Worm (Caenorhabditis elegans) whole organism, late embryonic: ENCODE measurements around the gene fbxa-153.

Source experiments
- C08G9.2 ChIP-seq: sonication (generic microtip); optimal IDR thresholded peaks from 2 replicates; lab custom pipeline; 2016; ENCODE audit warnings: mild to moderate bottlenecking, missing genetic modification characterization, moderate library complexity, missing compliant biosample characterization
- C38D4.7 ChIP-seq: fragments of 200-800 bp; sonication (Bioruptor generic); optimal IDR thresholded peaks from 2 replicates; lab custom pipeline; 2018; ENCODE audit warnings: mild to moderate bottlenecking, missing genetic modification characterization, moderate library complexity, missing compliant biosample characterization
- K02D7.2 ChIP-seq: sonication (generic microtip); optimal IDR thresholded peaks from 2 replicates; lab custom pipeline; 2017; ENCODE audit warnings: mild to moderate bottlenecking, missing genetic modification characterization, missing compliant biosample characterization
- K09A11.1 ChIP-seq: sonication (generic microtip); optimal IDR thresholded peaks from 2 replicates; lab custom pipeline; 2017; ENCODE audit warnings: antibody characterized with exemption, mild to moderate bottlenecking, missing genetic modification characterization, missing compliant biosample characterization; ENCODE audit not compliant: insufficient read depth
- T23F11.4 ChIP-seq: fragments of 200-800 bp; sonication (Bioruptor generic); optimal IDR thresholded peaks from 2 replicates; lab custom pipeline; 2018; ENCODE audit warnings: mild to moderate bottlenecking, missing genetic modification characterization, missing compliant biosample characterization
- ceh-18 ChIP-seq: sonication (generic microtip); optimal IDR thresholded peaks from 2 replicates; lab custom pipeline; 2016; ENCODE audit warnings: missing genetic modification characterization, missing compliant biosample characterization
- ceh-2 ChIP-seq: sonication (generic microtip); optimal IDR thresholded peaks from 2 replicates; lab custom pipeline; 2016; ENCODE audit warnings: missing genotype, missing genetic modification characterization, missing compliant biosample characterization
- ceh-22 ChIP-seq: sonication (generic microtip); optimal IDR thresholded peaks from 2 replicates; lab custom pipeline; 2017; ENCODE audit warnings: missing biosample characterization, missing genetic modification characterization
- ceh-31 ChIP-seq: sonication (generic microtip); optimal IDR thresholded peaks from 2 replicates; lab custom pipeline; 2016; ENCODE audit warnings: missing genetic modification characterization, missing compliant biosample characterization
- ceh-34 ChIP-seq: sonication (generic microtip); optimal IDR thresholded peaks from 2 replicates; lab custom pipeline; 2016; ENCODE audit warnings: mild to moderate bottlenecking, missing genetic modification characterization, missing compliant biosample characterization
- ceh-45 ChIP-seq: fragments of 200-800 bp; sonication (Bioruptor generic); IDR thresholded peaks from 2 replicates; pipeline ENCODE4 v1.3.6; 2022; ENCODE audit warnings: missing genetic modification reagents, missing genetic modification characterization, missing compliant biosample characterization
- ceh-48 ChIP-seq: sonication (generic microtip); optimal IDR thresholded peaks from 2 replicates; lab custom pipeline; 2016; ENCODE audit warnings: missing genetic modification characterization, inconsistent platforms, missing compliant biosample characterization
- ceh-9 ChIP-seq: sonication (generic microtip); optimal IDR thresholded peaks from 2 replicates; lab custom pipeline; 2016; ENCODE audit warnings: mild to moderate bottlenecking, missing genetic modification characterization, inconsistent platforms, missing compliant biosample characterization
- dve-1 ChIP-seq: sonication (generic microtip); optimal IDR thresholded peaks from 2 replicates; lab custom pipeline; 2017; ENCODE audit warnings: antibody characterized with exemption, mild to moderate bottlenecking, missing genetic modification characterization, missing compliant biosample characterization
- elt-2 ChIP-seq: sonication (generic microtip); optimal IDR thresholded peaks from 2 replicates; lab custom pipeline; 2016; ENCODE audit warnings: missing genetic modification reagents, missing genetic modification characterization, missing compliant biosample characterization
- eyg-1 ChIP-seq: sonication (generic microtip); optimal IDR thresholded peaks from 2 replicates; lab custom pipeline; 2016; ENCODE audit warnings: missing genotype, missing genetic modification characterization, missing compliant biosample characterization
- fkh-10 ChIP-seq: fragments of 150-350 bp; optimal IDR thresholded peaks from 2 replicates; lab custom pipeline; 2014; ENCODE audit warnings: missing biosample characterization, missing genetic modification reagents, missing genetic modification characterization
- fkh-6 ChIP-seq: sonication (generic microtip); optimal IDR thresholded peaks from 2 replicates; lab custom pipeline; 2016; ENCODE audit warnings: missing genetic modification characterization, missing compliant biosample characterization
- gmeb-2 ChIP-seq: sonication (generic microtip); optimal IDR thresholded peaks from 2 replicates; lab custom pipeline; 2016; ENCODE audit warnings: missing genetic modification characterization, inconsistent platforms, missing compliant biosample characterization
- hlh-13 ChIP-seq: fragments of 200-800 bp; sonication (Bioruptor generic); optimal IDR thresholded peaks from 2 replicates; lab custom pipeline; 2018; ENCODE audit warnings: mild to moderate bottlenecking, missing genetic modification characterization, missing compliant biosample characterization
- hlh-15 ChIP-seq: sonication (generic microtip); optimal IDR thresholded peaks from 2 replicates; lab custom pipeline; 2016; ENCODE audit warnings: missing genetic modification characterization, missing compliant biosample characterization
- hlh-30 ChIP-seq: sonication (generic microtip); optimal IDR thresholded peaks from 2 replicates; lab custom pipeline; 2017; ENCODE audit warnings: antibody characterized with exemption, missing genetic modification characterization, missing compliant biosample characterization; ENCODE audit not compliant: insufficient read depth
- nfya-1 ChIP-seq: sonication (generic microtip); optimal IDR thresholded peaks from 2 replicates; lab custom pipeline; 2017; ENCODE audit warnings: missing genetic modification characterization, mild to moderate bottlenecking, missing compliant biosample characterization, antibody characterized with exemption, moderate library complexity
- nhr-11 ChIP-seq: fragments of 150-350 bp; optimal IDR thresholded peaks from 2 replicates; lab custom pipeline; 2014; ENCODE audit warnings: missing biosample characterization, missing genetic modification characterization
- nhr-232 ChIP-seq: sonication (generic microtip); optimal IDR thresholded peaks from 2 replicates; lab custom pipeline; 2016; ENCODE audit warnings: missing genetic modification characterization, missing compliant biosample characterization
- npax-4 ChIP-seq: sonication (generic microtip); optimal IDR thresholded peaks from 2 replicates; lab custom pipeline; 2016; ENCODE audit warnings: missing genetic modification characterization, missing compliant biosample characterization
- odd-2 ChIP-seq: sonication (generic microtip); optimal IDR thresholded peaks from 2 replicates; lab custom pipeline; 2017; ENCODE audit warnings: antibody characterized with exemption, mild to moderate bottlenecking, missing genetic modification characterization, missing compliant biosample characterization
- pat-9 ChIP-seq: fragments of 200-800 bp; sonication (Bioruptor generic); optimal IDR thresholded peaks from 2 replicates; lab custom pipeline; 2018; ENCODE audit warnings: mild to moderate bottlenecking, missing genetic modification characterization, moderate library complexity, missing compliant biosample characterization
- pax-1 ChIP-seq: fragments of 150-350 bp; optimal IDR thresholded peaks from 2 replicates; lab custom pipeline; 2014; ENCODE audit warnings: missing biosample characterization, missing genetic modification characterization
- pha-2 ChIP-seq: sonication (generic microtip); optimal IDR thresholded peaks from 2 replicates; lab custom pipeline; 2017; ENCODE audit warnings: mild to moderate bottlenecking, missing genetic modification characterization, missing compliant biosample characterization
- pha-4 ChIP-seq: fragments of 150-350 bp; optimal IDR thresholded peaks from 2 replicates; lab custom pipeline; 2018; ENCODE audit warnings: missing biosample characterization, missing genetic modification reagents, missing genetic modification characterization
- pqm-1 ChIP-seq: sonication (generic microtip); optimal IDR thresholded peaks from 2 replicates; lab custom pipeline; 2016; ENCODE audit warnings: missing genetic modification characterization, missing compliant biosample characterization
- rnt-1 ChIP-seq: sonication (generic microtip); optimal IDR thresholded peaks from 2 replicates; lab custom pipeline; 2016; ENCODE audit warnings: missing genetic modification characterization, missing compliant biosample characterization
- sox-4 ChIP-seq: sonication (generic microtip); optimal IDR thresholded peaks from 2 replicates; lab custom pipeline; 2017; ENCODE audit warnings: mild to moderate bottlenecking, missing genetic modification characterization, inconsistent platforms, missing compliant biosample characterization
- syd-9 ChIP-seq: sonication (generic microtip); optimal IDR thresholded peaks from 2 replicates; lab custom pipeline; 2016; ENCODE audit warnings: mild to moderate bottlenecking, missing genetic modification characterization, moderate library complexity, missing compliant biosample characterization
- ttx-3 ChIP-seq: sonication (generic microtip); optimal IDR thresholded peaks from 2 replicates; lab custom pipeline; 2016; ENCODE audit warnings: missing genetic modification reagents, missing genetic modification characterization, missing compliant biosample characterization
- unc-42 ChIP-seq: sonication (generic microtip); optimal IDR thresholded peaks from 2 replicates; lab custom pipeline; 2016; ENCODE audit warnings: missing genotype, missing genetic modification characterization, missing compliant biosample characterization
- unc-55 ChIP-seq: sonication (generic microtip); optimal IDR thresholded peaks from 2 replicates; lab custom pipeline; 2017; ENCODE audit warnings: missing biosample characterization, missing genetic modification reagents, missing genetic modification characterization
- zip-5 ChIP-seq: sonication (generic microtip); optimal IDR thresholded peaks from 2 replicates; lab custom pipeline; 2016; ENCODE audit warnings: missing genetic modification characterization, missing compliant biosample characterization

The fbxa-153 gene

DNA sequence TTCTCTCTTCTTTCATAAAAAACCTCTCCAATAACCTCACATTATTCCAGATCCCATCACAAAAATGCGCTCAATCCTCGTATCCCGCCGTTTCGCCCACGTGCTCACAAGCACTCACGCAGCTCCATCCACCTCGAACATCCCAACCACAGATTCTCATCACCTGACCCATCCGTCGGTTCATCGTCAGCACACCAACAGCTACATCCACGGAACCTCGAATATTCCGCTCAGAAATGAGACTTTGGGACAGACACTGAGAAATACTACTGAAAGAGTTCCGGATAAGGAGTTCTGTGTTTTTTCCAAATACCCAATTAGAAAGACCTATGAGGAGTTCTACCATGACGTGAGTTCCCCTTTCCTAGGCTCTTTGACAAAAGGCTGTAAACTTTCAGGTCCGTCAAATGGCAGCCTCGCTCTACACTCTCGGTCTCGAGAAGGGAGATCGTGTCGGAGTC is 42.8 kb downstream of the fbxa-153 start, which contains the start of gene acs-2:
acs-2 (plus strand) TSS at position 51 of the 461 bp plus-strand sequence.
- TF ChIP-seq elt-2 (no peak), fkh-6 (tag; lab: Kevin White, UChicago) (no peak), dve-1 (no peak), C08G9.2 (tag; lab: Kevin White, UChicago) (no peak), K09A11.1 (tag; lab: Kevin White, UChicago) (no peak), sox-4 (tag; lab: Kevin White, UChicago) (no peak), ceh-9 (tag; lab: Kevin White, UChicago) (no peak), pha-2 (no peak), hlh-15 (tag; lab: Kevin White, UChicago) (no peak)
- TF ChIP-seq, all 69 proteins: peak for 0

- TF ChIP-seq fkh-10 (GFP tag; lab: Kevin White, UChicago) = no peak
- TF ChIP-seq dve-1 = no peak
- peak; percentile 34 for TF ChIP-seq hlh-30 (tag; lab: Kevin White, UChicago)
- no peak for TF ChIP-seq pax-1
- peak; percentile 15 for TF ChIP-seq pqm-1 (tag; lab: Kevin White, UChicago)
- TF ChIP-seq ceh-18 = peak; percentile 20
- TF ChIP-seq K02D7.2 = no peak
- TF ChIP-seq, all 69 proteins: peak for 3
These were observed 43.5 kb downstream of the fbxa-153 start for ce11 chrV:15566511-15567178.

DNA sequence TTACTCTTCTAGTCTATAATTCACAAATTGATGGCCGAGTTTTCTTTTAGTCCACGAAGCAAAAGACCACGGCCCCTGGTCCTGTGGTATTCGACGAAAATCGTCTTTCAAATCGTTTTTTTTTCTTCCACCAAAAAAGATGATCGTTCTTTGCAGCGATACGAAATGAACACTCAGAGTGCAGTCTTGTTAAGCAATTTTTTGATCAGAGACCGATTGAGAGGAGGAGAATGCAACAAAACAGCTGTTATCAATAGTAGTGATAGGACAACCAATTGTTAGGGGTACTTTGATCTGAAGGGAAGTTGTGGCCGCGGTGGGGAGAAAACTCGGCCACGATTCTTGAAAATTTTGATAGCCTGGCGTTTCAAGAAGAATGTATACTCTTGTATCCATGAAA is 46.2 kb downstream of the fbxa-153 start:
- no peak for TF ChIP-seq ceh-48 (tag; lab: Kevin White, UChicago)
- peak; percentile 40 for TF ChIP-seq elt-2

DNA sequence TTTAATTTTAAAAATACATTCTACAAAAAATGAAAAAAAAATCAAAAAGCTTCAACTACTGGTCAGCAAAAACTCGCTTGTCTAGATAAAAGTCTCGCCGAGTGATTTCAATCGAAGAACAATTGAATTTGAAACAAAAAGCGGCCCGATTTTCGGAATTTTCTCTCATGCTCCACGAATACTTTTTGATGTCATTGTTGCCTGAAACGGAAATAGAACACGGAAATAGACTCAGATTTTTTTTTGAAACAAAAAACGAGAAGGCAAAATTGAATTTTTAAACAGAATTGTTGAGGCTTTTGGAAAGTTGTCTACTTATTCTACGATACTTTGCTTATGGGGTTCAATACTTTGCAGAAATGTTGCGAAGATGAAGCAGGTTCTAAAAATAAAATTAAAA is 46.7 kb downstream of the fbxa-153 start:
- TF ChIP-seq eyg-1 = no peak
- no peak for TF ChIP-seq C38D4.7 (GFP tag; lab: Kevin White, UChicago)
- TF ChIP-seq ceh-31 = no peak
- TF ChIP-seq T23F11.4 = no peak
- no peak for TF ChIP-seq unc-55

DNA sequence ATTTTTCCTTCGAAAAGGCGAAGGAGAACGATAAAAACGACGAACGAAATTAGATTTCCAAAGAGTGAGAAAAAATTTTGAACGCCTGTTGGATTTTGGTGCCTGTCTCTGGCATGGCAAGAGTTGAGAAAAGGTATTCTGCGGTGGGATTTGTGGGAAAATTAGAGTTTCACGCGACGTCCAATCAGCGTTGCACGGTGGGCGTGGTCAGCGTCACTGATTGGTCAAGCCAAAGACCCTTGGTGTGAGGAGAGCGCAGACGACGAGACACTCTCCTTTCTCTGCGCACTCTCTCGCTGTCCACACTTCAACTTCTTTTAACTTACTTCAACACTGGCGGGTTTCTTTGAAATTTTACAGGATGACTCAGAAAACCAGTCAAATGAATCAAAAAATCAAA is 47.6 kb downstream of the fbxa-153 start:
- no peak for TF ChIP-seq unc-42 (tag; lab: Kevin White, UChicago)
- TF ChIP-seq pat-9 (tag; lab: Kevin White, UChicago) = no peak
- TF ChIP-seq nfya-1 = peak; percentile 62
- no peak for TF ChIP-seq ceh-22
- no peak for TF ChIP-seq pha-4 (tag; lab: Kevin White, UChicago)

- TF ChIP-seq nhr-232 (tag; lab: Kevin White, UChicago) (no peak), ttx-3 (tag; lab: Kevin White, UChicago) (no peak), pqm-1 (tag; lab: Kevin White, UChicago) (no peak), pha-2 (no peak), sox-4 (tag; lab: Kevin White, UChicago) (no peak), ceh-34 (tag; lab: Kevin White, UChicago) (no peak)
- TF ChIP-seq, all 69 proteins: peak for 0
These were observed 50.5 kb downstream of the fbxa-153 start for ce11 chrV:15559729-15560128.

ce11 chrV:15559047-15559446 is 51.1 kb downstream of the fbxa-153 start, which contains the start of gene acr-18:
Gene acr-18, minus strand, starts transcription at chrV:15559147.
- TF ChIP-seq ceh-9 (tag; lab: Kevin White, UChicago) = no peak
- TF ChIP-seq ceh-2 (tag; lab: Kevin White, UChicago) = no peak
- TF ChIP-seq syd-9 = no peak
- TF ChIP-seq rnt-1 (tag; lab: Kevin White, UChicago) = no peak
- TF ChIP-seq odd-2 (tag; lab: Kevin White, UChicago) = no peak
- TF ChIP-seq gmeb-2 (tag; lab: Kevin White, UChicago) = no peak
- TF ChIP-seq ceh-45 (GFP tag; lab: Robert Waterston, UW) = no peak
- no peak for TF ChIP-seq hlh-13 (GFP tag; lab: Kevin White, UChicago)
- no peak for TF ChIP-seq npax-4 (tag; lab: Kevin White, UChicago)
- TF ChIP-seq ceh-18 = no peak
- TF ChIP-seq nhr-11 (tag; lab: Kevin White, UChicago) = no peak
- no peak for TF ChIP-seq zip-5 (tag; lab: Kevin White, UChicago)
- no peak for TF ChIP-seq C08G9.2 (tag; lab: Kevin White, UChicago)
- TF ChIP-seq ceh-31 = no peak
- no peak for TF ChIP-seq pqm-1 (tag; lab: Kevin White, UChicago)
- no peak for TF ChIP-seq T23F11.4
